Worm (Caenorhabditis elegans) whole organism, late embryonic: Measurements from ENCODE around the gene exo-1.

Source experiments
- Y22D7AL.16 ChIP-seq: sonication (generic microtip); optimal IDR thresholded peaks from 2 replicates; lab custom pipeline; 2016; ENCODE audit warnings: missing genetic modification characterization, missing compliant biosample characterization
- ahr-1 ChIP-seq: sonication (generic microtip); optimal IDR thresholded peaks from 2 replicates; lab custom pipeline; 2016; ENCODE audit warnings: missing genetic modification characterization, missing compliant biosample characterization
- ama-1 ChIP-seq: fragments of 150-350 bp; optimal IDR thresholded peaks from 2 replicates; lab custom pipeline; 2014
- ceh-48 ChIP-seq: sonication (generic microtip); optimal IDR thresholded peaks from 2 replicates; lab custom pipeline; 2016; ENCODE audit warnings: missing genetic modification characterization, inconsistent platforms, missing compliant biosample characterization
- dmd-4 ChIP-seq: sonication (generic microtip); optimal IDR thresholded peaks from 2 replicates; lab custom pipeline; 2016; ENCODE audit warnings: borderline replicate concordance, missing genetic modification characterization, missing compliant biosample characterization
- hlh-6 ChIP-seq: sonication (generic microtip); optimal IDR thresholded peaks from 2 replicates; lab custom pipeline; 2016; ENCODE audit warnings: missing genotype, missing genetic modification characterization, missing compliant biosample characterization
- pha-2 ChIP-seq: sonication (generic microtip); optimal IDR thresholded peaks from 2 replicates; lab custom pipeline; 2017; ENCODE audit warnings: mild to moderate bottlenecking, missing genetic modification characterization, missing compliant biosample characterization
- pha-4 ChIP-seq: fragments of 150-350 bp; optimal IDR thresholded peaks from 2 replicates; lab custom pipeline; 2018; ENCODE audit warnings: missing biosample characterization, missing genetic modification reagents, missing genetic modification characterization
- rnt-1 ChIP-seq: sonication (generic microtip); optimal IDR thresholded peaks from 2 replicates; lab custom pipeline; 2016; ENCODE audit warnings: missing genetic modification characterization, missing compliant biosample characterization
- sox-2 ChIP-seq: fragments of 200-800 bp; sonication (Bioruptor generic); IDR thresholded peaks from 2 replicates; pipeline ENCODE4 v1.3.6; 2022; ENCODE audit warnings: missing genetic modification reagents, missing genetic modification characterization, missing compliant biosample characterization
- unc-86 ChIP-seq: sonication (generic microtip); optimal IDR thresholded peaks from 2 replicates; lab custom pipeline; 2016; ENCODE audit warnings: missing genetic modification characterization, missing compliant biosample characterization

DNA sequence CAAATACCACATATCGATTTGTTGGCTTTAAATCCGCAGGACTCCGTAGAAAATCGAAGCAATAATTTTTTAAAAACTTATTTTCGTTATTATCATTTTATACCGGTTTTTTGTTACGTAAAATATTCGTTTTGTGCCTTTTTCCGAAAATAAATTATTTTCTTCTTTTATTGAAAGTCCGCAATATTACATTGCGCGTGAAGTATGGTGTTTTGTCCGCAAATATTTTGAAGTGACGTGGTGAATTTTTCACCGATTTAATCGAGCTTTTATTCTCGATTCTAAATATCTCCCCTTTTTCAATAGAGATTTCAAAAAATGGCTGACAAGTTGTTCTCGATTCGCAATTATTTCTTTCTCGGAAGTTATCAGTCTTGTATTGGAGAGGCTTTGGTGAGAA lies 2.7 kb downstream of the exo-1 start, which contains the start of gene cope-1:
- TF ChIP-seq ahr-1 (tag; lab: Kevin White, UChicago) (no peak), hlh-6 (tag; lab: Kevin White, UChicago) (no peak), pha-2 (no peak), sox-2 (no peak), unc-86 (tag; lab: Kevin White, UChicago) (no peak), ama-1 (lab: Kevin White, UChicago) (no peak), pha-4 (tag; lab: Kevin White, UChicago) (no peak), Y22D7AL.16 (no peak), dmd-4 (tag; lab: Kevin White, UChicago) (no peak), rnt-1 (no peak), ceh-48 (tag; lab: Kevin White, UChicago) (no peak)
